Fruit fly (Drosophila melanogaster): ENCODE results near the gene RpS19a.

The RpS19a gene

dm6 chrX:16655724-16656235 lies 18.1 kb downstream of the RpS19a start (continued):
- TF ChIP-seq chif (GFP tag; optimal IDR thresholded peaks at IDR 0.05) = no peak
- no peak for TF ChIP-seq CG17802 (tag; optimal IDR thresholded peaks at IDR 0.05)
- TF ChIP-seq CG11723 (GFP tag; optimal IDR thresholded peaks at IDR 0.05) = no peak
- no peak for TF ChIP-seq Doc2 (GFP tag; IDR thresholded peaks at IDR 0.05)
- TF ChIP-seq p53 (GFP tag; optimal IDR thresholded peaks at IDR 0.05) = no peak
- TF ChIP-seq tx (GFP tag; optimal IDR thresholded peaks at IDR 0.05) = no peak
- peak; percentile 40 for TF ChIP-seq CG18599 (GFP tag; optimal IDR thresholded peaks at IDR 0.05)
- no peak for TF ChIP-seq CG4820 (GFP tag; optimal IDR thresholded peaks at IDR 0.05)
- TF ChIP-seq CG8290 (GFP tag; optimal IDR thresholded peaks at IDR 0.05) = no peak
- TF ChIP-seq CG8290 (tag; optimal IDR thresholded peaks at IDR 0.05) = peak in 1 of 2 experiments; percentile 28
- TF ChIP-seq CG8388 (GFP tag; optimal IDR thresholded peaks at IDR 0.05) = no peak
- no peak for TF ChIP-seq Hr39 (optimal IDR thresholded peaks at IDR 0.05)
- TF ChIP-seq CG1832 (GFP tag; optimal IDR thresholded peaks at IDR 0.05) = no peak
- no peak for TF ChIP-seq CG32767 (GFP tag; IDR thresholded peaks at IDR 0.05)
- peak; percentile 4 for TF ChIP-seq CG8281 (tag; optimal IDR thresholded peaks at IDR 0.05)
- TF ChIP-seq CG17361 (GFP tag; IDR thresholded peaks at IDR 0.05) = no peak
- peak; percentile 3 for TF ChIP-seq grau (tag; optimal IDR thresholded peaks at IDR 0.05)
- TF ChIP-seq CG2712 (tag; optimal IDR thresholded peaks at IDR 0.05) = peak; percentile 45
- TF ChIP-seq CG33557 (GFP tag; optimal IDR thresholded peaks at IDR 0.05) = peak; percentile 51
- no peak for TF ChIP-seq CG14014 (GFP tag; IDR thresholded peaks at IDR 0.05)
- no peak for TF ChIP-seq Sin3A (optimal IDR thresholded peaks at IDR 0.05)
- no peak for TF ChIP-seq CG11696 (GFP tag; IDR thresholded peaks at IDR 0.05)
- TF ChIP-seq Hr78 (GFP tag; optimal IDR thresholded peaks at IDR 0.05) = no peak
- no peak for TF ChIP-seq tap (tag; optimal IDR thresholded peaks at IDR 0.05)
- peak; percentile 41; the same call in 1 of the 2 replicates for TF ChIP-seq vvl (GFP tag; IDR thresholded peaks at IDR 0.05)
- TF ChIP-seq CkIIα-i1 (GFP tag; IDR thresholded peaks at IDR 0.05) = no peak
- TF ChIP-seq CG7839 (tag; optimal IDR thresholded peaks at IDR 0.05) = no peak
- TF ChIP-seq CG6813 (GFP tag; optimal IDR thresholded peaks at IDR 0.05) = peak; percentile 24
- TF ChIP-seq dm (GFP tag; optimal IDR thresholded peaks at IDR 0.05) = peak; percentile 72
- TF ChIP-seq sd (tag; optimal IDR thresholded peaks at IDR 0.05) = peak; percentile 59
- no peak for TF ChIP-seq CG12769 (tag; optimal IDR thresholded peaks at IDR 0.05)
- peak in 1 of 2 experiments; percentile 47 for TF ChIP-seq Pdp1 (GFP tag; optimal IDR thresholded peaks at IDR 0.05)
- peak; percentile 70 for TF ChIP-seq Nf-YB (GFP tag; optimal IDR thresholded peaks at IDR 0.05)
- TF ChIP-seq sqz (GFP tag; optimal IDR thresholded peaks at IDR 0.05) = no peak
- no peak for TF ChIP-seq CG9437 (GFP tag; optimal IDR thresholded peaks at IDR 0.05)
- TF ChIP-seq ham (GFP tag; IDR thresholded peaks at IDR 0.05) = no peak
- TF ChIP-seq CG6683 (GFP tag; optimal IDR thresholded peaks at IDR 0.05) = peak; percentile 32
- peak; percentile 42 for TF ChIP-seq D19A (tag; optimal IDR thresholded peaks at IDR 0.05)
- TF ChIP-seq CG9932 (GFP tag; IDR thresholded peaks at IDR 0.05) = no peak
- no peak for TF ChIP-seq CG10209 (GFP tag; optimal IDR thresholded peaks at IDR 0.05)
- no peak for TF ChIP-seq CG4617 (GFP tag; optimal IDR thresholded peaks at IDR 0.05; ENCODE audit: borderline replicate concordance)
- no peak for TF ChIP-seq ftz-f1 (GFP tag; optimal IDR thresholded peaks at IDR 0.05)
- TF ChIP-seq CG18262 (tag; optimal IDR thresholded peaks at IDR 0.05) = peak; percentile 11
- TF ChIP-seq ato (GFP tag; IDR thresholded peaks at IDR 0.05; ENCODE audit: partially characterized antibody) = no peak
- no peak for TF ChIP-seq MESR4 (GFP tag; optimal IDR thresholded peaks at IDR 0.05)
- TF ChIP-seq croc (GFP tag; conservative IDR thresholded peaks at IDR 0.05) = no peak
- peak; percentile 67 for TF ChIP-seq CG13894 (tag; optimal IDR thresholded peaks at IDR 0.05)
- peak; percentile 11 for TF ChIP-seq Blimp-1 (GFP tag; optimal IDR thresholded peaks at IDR 0.05)
- TF ChIP-seq CG12219 (GFP tag; optimal IDR thresholded peaks at IDR 0.05) = peak; percentile 41
- TF ChIP-seq CG15696 (tag; optimal IDR thresholded peaks at IDR 0.05) = peak; percentile 16
- no peak for TF ChIP-seq CG1792 (GFP tag; optimal IDR thresholded peaks at IDR 0.05)
